Fruit fly (Drosophila melanogaster) whole organism, embryonic: Measurements from ENCODE around the gene PGAP2.

Experiments used
- Abd-B ChIP-seq: fragments of 200-800 bp; sonication (Bioruptor generic); optimal IDR thresholded peaks from 2 replicates; lab custom pipeline; 2018; ENCODE audit warnings: missing biosample characterization, mild to moderate bottlenecking, missing genetic modification characterization, moderate library complexity
- Ada2b ChIP-seq: fragments of 200-800 bp; sonication (Bioruptor generic); IDR thresholded peaks from 2 replicates; pipeline ENCODE4 v1.3.6; 2022; ENCODE audit warnings: missing biosample characterization, missing genetic modification characterization
- Atf3 ChIP-seq: fragments of 200-800 bp; sonication (Bioruptor generic); optimal IDR thresholded peaks from 3 replicates; lab custom pipeline; 2016; ENCODE audit warnings: missing biosample characterization, missing genetic modification characterization
- B-H1 ChIP-seq: fragments of 200-800 bp; sonication (Bioruptor generic); IDR thresholded peaks from 3 replicates; pipeline ENCODE4 v1.3.6; 2022; ENCODE audit warnings: missing biosample characterization, missing genetic modification characterization
- Bteb2 ChIP-seq: fragments of 200-800 bp; sonication (Bioruptor generic); optimal IDR thresholded peaks from 2 replicates; lab custom pipeline; 2016; ENCODE audit warnings: missing biosample characterization, missing genetic modification characterization
- CG10147 ChIP-seq: fragments of 200-800 bp; sonication (Bioruptor generic); optimal IDR thresholded peaks from 2 replicates; lab custom pipeline; 2019; ENCODE audit warnings: missing biosample characterization, mild to moderate bottlenecking, missing genetic modification characterization, moderate library complexity
- CG11247 ChIP-seq: fragments of 200-800 bp; sonication (Bioruptor generic); IDR thresholded peaks from 2 replicates; pipeline ENCODE4 v1.3.6; 2022; ENCODE audit warnings: missing biosample characterization, missing genetic modification characterization
- CG12299 ChIP-seq: fragments of 200-800 bp; sonication (Bioruptor generic); optimal IDR thresholded peaks from 2 replicates; lab custom pipeline; 2018; ENCODE audit warnings: missing biosample characterization, mild to moderate bottlenecking, missing genetic modification characterization
- CG12391 ChIP-seq: fragments of 200-800 bp; sonication (Bioruptor generic); optimal IDR thresholded peaks from 3 replicates; lab custom pipeline; 2018; ENCODE audit warnings: missing biosample characterization, mild to moderate bottlenecking, missing genetic modification characterization, moderate library complexity
- CG12942 ChIP-seq: fragments of 200-800 bp; sonication (Bioruptor generic); optimal IDR thresholded peaks from 3 replicates; lab custom pipeline; 2016; ENCODE audit warnings: missing biosample characterization, missing genetic modification characterization
- CG14710 ChIP-seq: fragments of 200-800 bp; sonication (Bioruptor generic); optimal IDR thresholded peaks from 3 replicates; lab custom pipeline; 2019; ENCODE audit warnings: missing biosample characterization, mild to moderate bottlenecking, missing genetic modification characterization, moderate library complexity
- CG14965 ChIP-seq: fragments of 200-800 bp; sonication (Bioruptor generic); optimal IDR thresholded peaks from 2 replicates; lab custom pipeline; 2016; ENCODE audit warnings: missing biosample characterization, missing genetic modification characterization, borderline replicate concordance
- CG15011 ChIP-seq: fragments of 200-800 bp; sonication (Bioruptor generic); optimal IDR thresholded peaks from 3 replicates; lab custom pipeline; 2018; ENCODE audit warnings: missing biosample characterization, mild to moderate bottlenecking, missing genetic modification characterization
- CG17385 ChIP-seq: fragments of 200-800 bp; sonication (Bioruptor generic); optimal IDR thresholded peaks from 3 replicates; lab custom pipeline; 2018; ENCODE audit warnings: missing biosample characterization, mild to moderate bottlenecking, missing genetic modification characterization
- CG17568 ChIP-seq: fragments of 200-800 bp; sonication (Bioruptor generic); optimal IDR thresholded peaks from 2 replicates; lab custom pipeline; 2018; ENCODE audit warnings: missing biosample characterization, mild to moderate bottlenecking, missing genetic modification characterization, moderate library complexity
- CG18476 ChIP-seq: fragments of 200-800 bp; sonication (Bioruptor generic); optimal IDR thresholded peaks from 2 replicates; lab custom pipeline; 2016; ENCODE audit warnings: missing biosample characterization, mild to moderate bottlenecking, missing genetic modification characterization
- CG18599 ChIP-seq: fragments of 200-800 bp; sonication (Bioruptor generic); optimal IDR thresholded peaks from 3 replicates; lab custom pipeline; 2017; ENCODE audit warnings: missing biosample characterization, missing genetic modification characterization, mild to moderate bottlenecking, moderate library complexity, missing genetic modification reagents
- CG2678 ChIP-seq: fragments of 200-800 bp; sonication (Bioruptor generic); optimal IDR thresholded peaks from 3 replicates; lab custom pipeline; 2019; ENCODE audit warnings: missing biosample characterization, mild to moderate bottlenecking, missing genetic modification characterization, moderate library complexity
- CG2712 ChIP-seq: fragments of 200-800 bp; optimal IDR thresholded peaks from 3 replicates; lab custom pipeline; 2019; ENCODE audit warnings: missing biosample characterization, mild to moderate bottlenecking, missing genetic modification characterization, moderate library complexity
- CG31441 ChIP-seq: fragments of 200-800 bp; sonication (Bioruptor generic); IDR thresholded peaks from 2 replicates; pipeline ENCODE4 v1.3.6; 2022; ENCODE audit warnings: missing biosample characterization, missing genetic modification characterization
- CG4328 ChIP-seq: fragments of 200-800 bp; sonication (Bioruptor generic); optimal IDR thresholded peaks from 3 replicates; lab custom pipeline; 2017; ENCODE audit warnings: missing biosample characterization, missing genetic modification reagents, missing genetic modification characterization
- CG6272 ChIP-seq: fragments of 200-800 bp; sonication (Bioruptor generic); IDR thresholded peaks from 2 replicates; pipeline ENCODE4 v1.3.6; 2022; ENCODE audit warnings: missing biosample characterization, missing genetic modification characterization
- CG6813 ChIP-seq: fragments of 200-800 bp; sonication (Bioruptor generic); optimal IDR thresholded peaks from 2 replicates; lab custom pipeline; 2017; ENCODE audit warnings: missing biosample characterization, missing genetic modification characterization, mild to moderate bottlenecking, moderate library complexity, missing genetic modification reagents
- CG7357 ChIP-seq: fragments of 200-800 bp; sonication (Bioruptor generic); IDR thresholded peaks from 3 replicates; pipeline ENCODE4 v1.3.6; 2022; ENCODE audit warnings: missing biosample characterization, missing genetic modification characterization
- CG7745 ChIP-seq: fragments of 200-800 bp; sonication (Bioruptor generic); optimal IDR thresholded peaks from 2 replicates; lab custom pipeline; 2018; ENCODE audit warnings: missing biosample characterization, mild to moderate bottlenecking, missing genetic modification characterization, moderate library complexity
- CG7963 ChIP-seq: fragments of 200-800 bp; sonication (Bioruptor generic); IDR thresholded peaks from 3 replicates; pipeline ENCODE4 v1.3.6; 2022; ENCODE audit warnings: missing biosample characterization, missing genetic modification characterization; ENCODE audit not compliant: partially characterized antibody
- CG8478 ChIP-seq: fragments of >200 bp; optimal IDR thresholded peaks from 2 replicates; lab custom pipeline; 2018
- CkIIα-i1 ChIP-seq: fragments of 200-800 bp; sonication (Bioruptor generic); IDR thresholded peaks from 2 replicates; pipeline ENCODE4 v1.3.6; 2022; ENCODE audit warnings: missing biosample characterization, missing genetic modification characterization
- Dbx ChIP-seq: fragments of 200-800 bp; sonication (Bioruptor generic); IDR thresholded peaks from 3 replicates; pipeline ENCODE4 v1.3.6; 2022; ENCODE audit warnings: missing biosample characterization, missing genetic modification characterization
- Ets97D ChIP-seq: fragments of 200-800 bp; sonication (Bioruptor generic); optimal IDR thresholded peaks from 3 replicates; lab custom pipeline; 2016; ENCODE audit warnings: missing biosample characterization, missing genetic modification characterization
- Fer2 ChIP-seq: fragments of 200-800 bp; sonication (Bioruptor generic); optimal IDR thresholded peaks from 2 replicates; lab custom pipeline; 2018; ENCODE audit warnings: missing biosample characterization, mild to moderate bottlenecking, missing genetic modification characterization, moderate library complexity
- Gsc ChIP-seq: fragments of 200-800 bp; sonication (Bioruptor generic); IDR thresholded peaks from 2 replicates; pipeline ENCODE4 v1.3.6; 2022; ENCODE audit warnings: missing biosample characterization, missing genetic modification characterization
- HLHmδ ChIP-seq: fragments of 200-800 bp; sonication (Bioruptor generic); optimal IDR thresholded peaks from 2 replicates; lab custom pipeline; 2018; ENCODE audit warnings: missing biosample characterization, mild to moderate bottlenecking, missing genetic modification characterization, moderate library complexity
- Lpt ChIP-seq: fragments of >200 bp; optimal IDR thresholded peaks from 2 replicates; lab custom pipeline; 2018; ENCODE audit warnings: missing biosample characterization, missing genetic modification characterization
- Pdp1 ChIP-seq, 2 experiments: fragments of 200-800 bp; sonication (Bioruptor generic); optimal IDR thresholded peaks; 3 replicates each; lab custom pipeline; 2016; ENCODE audit warnings: missing biosample characterization in 2 of 2, missing genetic modification characterization in 2 of 2, mild to moderate bottlenecking in 1 of 2, moderate library complexity in 1 of 2
- Ssrp ChIP-seq: fragments of 200-800 bp; sonication (Bioruptor generic); optimal IDR thresholded peaks from 2 replicates; lab custom pipeline; 2018; ENCODE audit warnings: missing biosample characterization, mild to moderate bottlenecking, missing genetic modification characterization, moderate library complexity
- Usf ChIP-seq: fragments of 200-800 bp; sonication (Bioruptor generic); optimal IDR thresholded peaks from 2 replicates; lab custom pipeline; 2017; ENCODE audit warnings: missing genotype, missing biosample characterization, missing genetic modification characterization
- az2 ChIP-seq: fragments of 200-800 bp; sonication (Bioruptor generic); optimal IDR thresholded peaks from 3 replicates; lab custom pipeline; 2016; ENCODE audit warnings: missing biosample characterization, missing genetic modification characterization
- fd3F ChIP-seq: fragments of 200-800 bp; sonication (Bioruptor generic); optimal IDR thresholded peaks from 2 replicates; lab custom pipeline; 2018; ENCODE audit warnings: missing biosample characterization, mild to moderate bottlenecking, missing genetic modification characterization, moderate library complexity
- fd64A ChIP-seq: fragments of 200-800 bp; sonication (Bioruptor generic); optimal IDR thresholded peaks from 3 replicates; lab custom pipeline; 2018; ENCODE audit warnings: missing biosample characterization, mild to moderate bottlenecking, missing genetic modification characterization
- gt ChIP-seq: fragments of 200-800 bp; sonication (Bioruptor generic); IDR thresholded peaks from 2 replicates; pipeline ENCODE4 v1.3.6; 2022; ENCODE audit warnings: missing biosample characterization, missing genetic modification characterization
- h ChIP-seq: fragments of >200 bp; optimal IDR thresholded peaks from 2 replicates; lab custom pipeline; 2017
- her ChIP-seq: fragments of 200-800 bp; sonication (Bioruptor generic); optimal IDR thresholded peaks from 2 replicates; lab custom pipeline; 2016; ENCODE audit warnings: missing biosample characterization, missing genetic modification characterization
- kay ChIP-seq: fragments of 200-800 bp; sonication (Bioruptor generic); optimal IDR thresholded peaks from 2 replicates; lab custom pipeline; 2016; ENCODE audit warnings: missing biosample characterization, missing genetic modification characterization
- luna ChIP-seq: fragments of 200-800 bp; sonication (Bioruptor generic); optimal IDR thresholded peaks from 2 replicates; lab custom pipeline; 2016; ENCODE audit warnings: missing biosample characterization, missing genetic modification characterization
- pzg ChIP-seq: fragments of 200-800 bp; sonication (Bioruptor generic); optimal IDR thresholded peaks from 3 replicates; lab custom pipeline; 2018; ENCODE audit warnings: missing biosample characterization, mild to moderate bottlenecking, missing genetic modification characterization, moderate library complexity
- sd ChIP-seq: fragments of 200-800 bp; sonication (Bioruptor generic); optimal IDR thresholded peaks from 3 replicates; lab custom pipeline; 2018; ENCODE audit warnings: missing biosample characterization, mild to moderate bottlenecking, missing genetic modification characterization, moderate library complexity
- slbo ChIP-seq: fragments of 200-800 bp; sonication (Bioruptor generic); IDR thresholded peaks from 2 replicates; pipeline ENCODE4 v1.3.6; 2022; ENCODE audit warnings: missing biosample characterization, missing genetic modification characterization
- tio ChIP-seq: fragments of 200-800 bp; sonication (Bioruptor generic); optimal IDR thresholded peaks from 2 replicates; lab custom pipeline; 2017; ENCODE audit warnings: missing biosample characterization, missing genetic modification characterization, inconsistent platforms

PGAP2 gene

dm6 chr2L:866950-867744, 47.8 kb upstream of the PGAP2 start (continued):
- TF ChIP-seq Abd-B (GFP tag; lab: Kevin White, UChicago) (peak; percentile 91), CG10147 (GFP tag; lab: Kevin White, UChicago) (peak; percentile 90), CG7357 (GFP tag; lab: Robert Waterston, UW) (peak; percentile 84), CG11247 (GFP tag; lab: Robert Waterston, UW) (peak; percentile 95), gt (GFP tag; lab: Robert Waterston, UW) (peak; percentile 68; the same call in 1 of the 2 replicates), Ada2b (peak; percentile 93), CG12942 (GFP tag; lab: Kevin White, UChicago) (peak; percentile 90), Gsc (GFP tag; lab: Robert Waterston, UW) (peak; percentile 83), h (lab: Kevin White, UChicago) (no peak), luna (GFP tag; lab: Kevin White, UChicago) (peak; percentile 74), CG6813 (GFP tag; lab: Kevin White, UChicago) (peak; percentile 91), B-H1 (GFP tag; lab: Robert Waterston, UW) (peak; percentile 93), Dbx (GFP tag; lab: Robert Waterston, UW) (peak; percentile 96), CG18476 (GFP tag; lab: Kevin White, UChicago) (peak; percentile 83), pzg (GFP tag; lab: Kevin White, UChicago) (peak; percentile 14), CG4328 (GFP tag; lab: Kevin White, UChicago) (peak; percentile 80), fd3F (GFP tag; lab: Kevin White, UChicago) (peak; percentile 91), CkIIα-i1 (GFP tag; lab: Robert Waterston, UW) (peak; percentile 31; the same call in 1 of the 2 replicates), CG2712 (tag; lab: Kevin White, UChicago) (peak; percentile 90), CG31441 (GFP tag; lab: Robert Waterston, UW) (peak; percentile 88), CG17568 (GFP tag; lab: Kevin White, UChicago) (peak; percentile 88), Pdp1 (GFP tag; optimal IDR thresholded peaks at IDR 0.05; lab: Kevin White, UChicago) (peak; percentile 91 to 94), CG14965 (GFP tag; lab: Kevin White, UChicago) (no peak), CG17385 (GFP tag; lab: Kevin White, UChicago) (peak; percentile 85), tio (GFP tag; lab: Kevin White, UChicago) (peak; percentile 89), CG7963 (GFP tag; lab: Robert Waterston, UW) (no peak), Lpt (GFP tag; lab: Kevin White, UChicago) (no peak), sd (tag; lab: Kevin White, UChicago) (peak; percentile 99), az2 (GFP tag; lab: Kevin White, UChicago) (peak; percentile 92), her (GFP tag; lab: Kevin White, UChicago) (peak; percentile 82), CG12299 (peak; percentile 93), Ssrp (tag; lab: Kevin White, UChicago) (peak; percentile 90), Ets97D (peak; percentile 69), Bteb2 (GFP tag; lab: Kevin White, UChicago) (peak; percentile 88), CG14710 (tag; lab: Kevin White, UChicago) (peak; percentile 83), fd64A (GFP tag; lab: Kevin White, UChicago) (peak; percentile 71), Atf3 (peak; percentile 72), CG2678 (peak; percentile 96), kay (peak; percentile 84), HLHmδ (GFP tag; lab: Kevin White, UChicago) (no peak), CG6272 (GFP tag; lab: Robert Waterston, UW) (peak; percentile 94), slbo (GFP tag; lab: Robert Waterston, UW) (peak; percentile 97), CG12391 (tag; lab: Kevin White, UChicago) (peak; percentile 93), CG8478 (lab: Kevin White, UChicago) (no peak), CG7745 (tag; lab: Kevin White, UChicago) (no peak), CG15011 (GFP tag; lab: Kevin White, UChicago) (peak; percentile 81), Usf (GFP tag; lab: Kevin White, UChicago) (peak; percentile 79), Fer2 (tag; lab: Kevin White, UChicago) (peak; percentile 89), CG18599 (GFP tag; lab: Kevin White, UChicago) (peak; percentile 93)
